Worm (Caenorhabditis elegans) whole organism, L2 larva: ENCODE measurements around the gene C01B10.44.

Experiments used
- ama-1 ChIP-seq: fragments of 150-350 bp; optimal IDR thresholded peaks from 2 replicates; lab custom pipeline; 2018; ENCODE audit warnings: inconsistent platforms
- blmp-1 ChIP-seq: sonication (generic microtip); optimal IDR thresholded peaks from 2 replicates; lab custom pipeline; 2017; ENCODE audit warnings: missing genetic modification characterization, mild to moderate bottlenecking, missing compliant biosample characterization, antibody characterized with exemption, moderate library complexity; ENCODE audit not compliant: insufficient read depth
- ceh-82 ChIP-seq: fragments of 150-350 bp; optimal IDR thresholded peaks from 2 replicates; lab custom pipeline; 2014; ENCODE audit warnings: missing biosample characterization, missing genetic modification characterization
- elt-3 ChIP-seq: sonication (generic microtip); optimal IDR thresholded peaks from 2 replicates; lab custom pipeline; 2017; ENCODE audit warnings: missing biosample characterization, missing genetic modification characterization
- lin-13 ChIP-seq: fragments of 150-350 bp; optimal IDR thresholded peaks from 2 replicates; lab custom pipeline; 2014; ENCODE audit warnings: missing biosample characterization, missing genetic modification reagents, missing genetic modification characterization
- lin-39 ChIP-seq: fragments of 150-350 bp; optimal IDR thresholded peaks from 2 replicates; lab custom pipeline; 2014; ENCODE audit warnings: missing biosample characterization, missing genetic modification reagents, missing genetic modification characterization
- nhr-129 ChIP-seq: fragments of 150-350 bp; optimal IDR thresholded peaks from 2 replicates; lab custom pipeline; 2014; ENCODE audit warnings: missing biosample characterization, missing genetic modification characterization
- nhr-237 ChIP-seq: fragments of 150-350 bp; optimal IDR thresholded peaks from 2 replicates; lab custom pipeline; 2014; ENCODE audit warnings: missing biosample characterization, missing genetic modification characterization
- skn-1 ChIP-seq: sonication (generic microtip); optimal IDR thresholded peaks from 2 replicates; lab custom pipeline; 2017; ENCODE audit warnings: missing biosample characterization, missing genetic modification characterization
- snpc-4 ChIP-seq: fragments of 150-350 bp; optimal IDR thresholded peaks from 2 replicates; lab custom pipeline; 2014; ENCODE audit warnings: missing biosample characterization, missing genetic modification characterization

DNA sequence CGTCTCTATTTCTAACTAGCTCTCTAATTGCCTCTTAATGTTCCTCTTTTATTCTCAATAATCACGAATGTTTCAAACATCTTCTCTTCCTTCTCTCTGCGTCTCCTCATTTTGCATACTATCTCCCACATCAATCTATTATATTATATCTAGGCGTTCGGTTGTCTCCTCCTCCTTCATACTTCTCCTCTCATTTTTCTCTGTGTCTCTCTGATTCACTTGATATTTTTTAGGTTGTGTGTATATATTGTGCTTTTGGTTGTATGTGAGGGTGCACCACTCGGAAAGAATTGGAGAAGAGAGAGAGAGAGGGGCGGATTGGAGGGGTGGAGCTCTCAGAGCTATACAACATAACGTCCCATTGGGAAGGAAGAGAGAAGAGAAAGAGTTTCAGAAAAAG lies 25.1 kb downstream of the C01B10.44 start:
- TF ChIP-seq ceh-82 (tag; lab: Kevin White, UChicago) (no peak), skn-1 (tag; lab: Kevin White, UChicago) (no peak), nhr-129 (no peak), elt-3 (tag; lab: Kevin White, UChicago) (no peak), blmp-1 (tag; lab: Kevin White, UChicago) (no peak), lin-13 (GFP tag; lab: Kevin White, UChicago) (no peak), lin-39 (no peak), snpc-4 (tag; lab: Kevin White, UChicago) (no peak), ama-1 (no peak), nhr-237 (tag; lab: Kevin White, UChicago) (no peak)
